Worm (Caenorhabditis elegans): ENCODE data around the gene Y15E3A.3.

- TF ChIP-seq elt-3 (tag; optimal IDR thresholded peaks at IDR 0.05) = no peak
- TF ChIP-seq fos-1 (tag; optimal IDR thresholded peaks at IDR 0.05) = no peak
- TF ChIP-seq zag-1 (tag; optimal IDR thresholded peaks at IDR 0.05) = no peak
- TF ChIP-seq nhr-237 (tag; optimal IDR thresholded peaks at IDR 0.05) = no peak
- no peak for TF ChIP-seq egl-27 (tag; optimal IDR thresholded peaks at IDR 0.05)
- TF ChIP-seq blmp-1 (tag; optimal IDR thresholded peaks at IDR 0.05; ENCODE audit: insufficient read depth) = peak; percentile 43
- no peak for TF ChIP-seq sma-9 (GFP tag; optimal IDR thresholded peaks at IDR 0.05)
- TF ChIP-seq sma-9 (tag; optimal IDR thresholded peaks at IDR 0.05) = no peak
- no peak for TF ChIP-seq snpc-4 (tag; optimal IDR thresholded peaks at IDR 0.05)
- no peak for TF ChIP-seq lin-11 (tag; optimal IDR thresholded peaks at IDR 0.05)
- TF ChIP-seq nhr-11 (tag; optimal IDR thresholded peaks at IDR 0.05) = no peak
- no peak for TF ChIP-seq C34F6.9 (tag; optimal IDR thresholded peaks at IDR 0.05)
Observed at ce11 chrX:15277714-15278187, 47.9 kb downstream of the Y15E3A.3 start, which contains the start of gene kin-20.

Measured in whole organism, L2 larva.